Worm (Caenorhabditis elegans): Measurements from ENCODE around the gene B0303.11.

B0303.11 gene

DNA sequence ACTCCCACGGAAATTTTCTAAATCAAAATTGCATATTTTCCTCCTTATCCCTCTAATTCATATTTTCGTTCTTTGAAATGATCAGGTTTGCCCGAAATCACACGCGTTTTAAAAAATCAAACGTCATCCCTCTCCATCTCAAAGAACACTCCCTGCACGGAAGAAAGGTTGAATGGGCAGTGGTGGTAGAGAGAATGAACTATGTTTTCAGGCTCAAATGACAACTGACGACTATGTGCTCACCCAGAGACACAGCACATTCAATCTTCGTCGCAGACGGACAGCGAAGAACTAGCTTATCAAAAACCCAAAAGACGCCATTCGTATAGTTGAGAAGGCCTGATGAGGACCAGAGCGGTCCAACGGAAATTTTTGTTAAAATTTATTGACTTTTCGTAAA lies 29.6 kb upstream of the B0303.11 start:
- TF ChIP-seq mep-1 (tag; optimal IDR thresholded peaks at IDR 0.05) = no peak
- no peak for TF ChIP-seq lin-15B (tag; optimal IDR thresholded peaks at IDR 0.05)
- TF ChIP-seq skn-1 (tag; optimal IDR thresholded peaks at IDR 0.05) = no peak
- TF ChIP-seq mab-9 (GFP tag; IDR thresholded peaks at IDR 0.05) = no peak
- TF ChIP-seq ztf-11 (tag; optimal IDR thresholded peaks at IDR 0.05) = no peak
- TF ChIP-seq nhr-85 (tag) = no peak
- no peak for TF ChIP-seq zip-4 (GFP tag; optimal IDR thresholded peaks at IDR 0.05)
- peak in 1 of 2 experiments; percentile 23 for TF ChIP-seq lsy-2 (tag; optimal IDR thresholded peaks at IDR 0.05)
- TF ChIP-seq blmp-1 (tag; optimal IDR thresholded peaks at IDR 0.05) = no peak
- TF ChIP-seq dsc-1 (tag; optimal IDR thresholded peaks at IDR 0.05) = no peak
- TF ChIP-seq grh-1 (GFP tag; IDR thresholded peaks at IDR 0.05) = no peak
- TF ChIP-seq rnt-1 (tag; optimal IDR thresholded peaks at IDR 0.05) = peak; percentile 63
- no peak for TF ChIP-seq unc-62 (GFP tag; optimal IDR thresholded peaks at IDR 0.05)
- TF ChIP-seq pax-3 (tag; optimal IDR thresholded peaks at IDR 0.05) = no peak
- no peak for TF ChIP-seq snpc-4 (tag; optimal IDR thresholded peaks at IDR 0.05)
- no peak for TF ChIP-seq unc-130 (tag; optimal IDR thresholded peaks at IDR 0.05)
- TF ChIP-seq nhr-71 (tag; optimal IDR thresholded peaks at IDR 0.05) = peak; percentile 38
- TF ChIP-seq fos-1 (tag; optimal IDR thresholded peaks at IDR 0.05) = no peak
- peak; percentile 42 for TF ChIP-seq lin-14 (GFP tag; optimal IDR thresholded peaks at IDR 0.05)
- TF ChIP-seq lin-35 (GFP tag; optimal IDR thresholded peaks at IDR 0.05) = peak; percentile 18 to 45
- TF ChIP-seq lin-13 (GFP tag; optimal IDR thresholded peaks at IDR 0.05) = no peak
- TF ChIP-seq mdl-1 (tag; optimal IDR thresholded peaks at IDR 0.05) = peak in 1 of 2 experiments; percentile 27
- no peak for TF ChIP-seq ets-5 (GFP tag; IDR thresholded peaks at IDR 0.05)
- no peak for TF ChIP-seq nhr-90 (tag; optimal IDR thresholded peaks at IDR 0.05; ENCODE audit: poor library complexity)
- TF ChIP-seq snu-23 (GFP tag; optimal IDR thresholded peaks at IDR 0.05) = peak; percentile 25
- no peak for TF ChIP-seq ztf-4 (tag; optimal IDR thresholded peaks at IDR 0.05)
- no peak for TF ChIP-seq fkh-10 (GFP tag; optimal IDR thresholded peaks at IDR 0.05)
- TF ChIP-seq efl-1 (optimal IDR thresholded peaks at IDR 0.05) = peak in 1 of 2 experiments; percentile 10
- peak; percentile 3 to 84 for TF ChIP-seq efl-1 (GFP tag; optimal IDR thresholded peaks at IDR 0.05 in 1 of 2)
- peak; percentile 54 for TF ChIP-seq nhr-19 (GFP tag; conservative IDR thresholded peaks at IDR 0.05)
- TF ChIP-seq sptf-1 (tag; optimal IDR thresholded peaks at IDR 0.05) = no peak
- TF ChIP-seq fkh-8 (tag; optimal IDR thresholded peaks at IDR 0.05) = no peak
- peak in 1 of 3 experiments; percentile 3 for TF ChIP-seq dpl-1 (GFP tag; optimal IDR thresholded peaks at IDR 0.05)
- TF ChIP-seq ceh-8 (GFP tag; optimal IDR thresholded peaks at IDR 0.05) = no peak
- no peak for TF ChIP-seq alr-1 (tag; optimal IDR thresholded peaks at IDR 0.05; ENCODE audit: borderline replicate concordance)
- no peak for TF ChIP-seq ceh-90 (tag; optimal IDR thresholded peaks at IDR 0.05)
- no peak for TF ChIP-seq ces-1 (GFP tag; optimal IDR thresholded peaks at IDR 0.05)
- no peak for TF ChIP-seq tbx-2 (tag; optimal IDR thresholded peaks at IDR 0.05)

DNA sequence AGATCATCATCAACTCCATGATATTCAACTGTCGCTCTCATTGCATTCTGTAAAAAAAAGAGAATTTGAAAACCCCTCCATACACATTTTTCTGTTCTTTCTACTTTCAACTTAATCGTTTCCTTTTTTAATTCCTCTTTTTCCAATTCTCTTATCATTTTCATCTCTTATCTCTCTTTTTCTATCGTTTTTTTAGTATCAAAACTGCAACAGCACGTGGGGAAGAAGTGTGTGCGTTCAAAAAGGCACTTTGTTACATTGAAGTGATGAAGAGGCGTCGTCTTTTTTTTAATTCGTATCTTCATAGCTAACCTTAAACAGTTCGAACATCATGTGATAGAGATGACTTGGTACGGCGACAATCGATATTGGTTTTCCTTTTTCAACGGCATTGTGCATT lies 28.9 kb upstream of the B0303.11 start:
- TF ChIP-seq snu-23 (GFP tag; optimal IDR thresholded peaks at IDR 0.05) (peak; percentile 70), mdl-1 (tag; optimal IDR thresholded peaks at IDR 0.05) (peak in 1 of 2 experiments; percentile 84), pag-3 (tag; optimal IDR thresholded peaks at IDR 0.05; ENCODE audit: borderline replicate concordance, insufficient read depth) (no peak), dpl-1 (GFP tag; optimal IDR thresholded peaks at IDR 0.05) (peak in 2 of 3 experiments; percentile 24 to 50), mep-1 (tag; optimal IDR thresholded peaks at IDR 0.05) (peak; percentile 5), blmp-1 (tag; optimal IDR thresholded peaks at IDR 0.05) (peak; percentile 74), egl-27 (tag; optimal IDR thresholded peaks at IDR 0.05) (no peak), C34B4.2 (tag; optimal IDR thresholded peaks at IDR 0.05) (no peak), mef-2 (tag; optimal IDR thresholded peaks at IDR 0.05) (no peak), lin-35 (GFP tag; optimal IDR thresholded peaks at IDR 0.05) (peak in 1 of 2 experiments; percentile 77), pqm-1 (tag; optimal IDR thresholded peaks at IDR 0.05) (peak; percentile 10), nhr-85 (tag) (peak; percentile 90), ceh-63 (GFP tag; optimal IDR thresholded peaks at IDR 0.05) (no peak), tbx-2 (tag; optimal IDR thresholded peaks at IDR 0.05) (peak; percentile 31), efl-1 (optimal IDR thresholded peaks at IDR 0.05) (peak in 1 of 2 experiments; percentile 39), efl-1 (GFP tag; optimal IDR thresholded peaks at IDR 0.05 in 1 of 2) (peak; percentile 23 to 93), isw-1 (GFP tag; IDR thresholded peaks at IDR 0.05) (no peak), nhr-19 (GFP tag; conservative IDR thresholded peaks at IDR 0.05) (peak; percentile 30; the same call in 1 of the 2 replicates), nhr-47 (tag; optimal IDR thresholded peaks at IDR 0.05) (peak; percentile 10), elt-2 (tag; optimal IDR thresholded peaks at IDR 0.05) (peak; percentile 82), skn-1 (tag; optimal IDR thresholded peaks at IDR 0.05) (no peak), snpc-4 (tag; optimal IDR thresholded peaks at IDR 0.05) (no peak), lsy-2 (tag; optimal IDR thresholded peaks at IDR 0.05) (peak in 1 of 2 experiments; percentile 43), nhr-90 (tag; optimal IDR thresholded peaks at IDR 0.05; ENCODE audit: poor library complexity) (peak; percentile 54), lin-14 (GFP tag; optimal IDR thresholded peaks at IDR 0.05) (peak; percentile 86), ceh-90 (tag; optimal IDR thresholded peaks at IDR 0.05) (no peak), nhr-20 (tag; optimal IDR thresholded peaks at IDR 0.05) (peak; percentile 72), elt-3 (tag; optimal IDR thresholded peaks at IDR 0.05) (peak in 5 of 6 experiments; percentile 24 to 98 (median 76)), sptf-1 (tag; optimal IDR thresholded peaks at IDR 0.05) (no peak)

All from whole organism, L1 larva.